Worm (Caenorhabditis elegans) whole organism, L1 larva: ENCODE measurements around the gene cutl-27.

Source experiments
- ama-1 ChIP-seq: fragments of 150-350 bp; optimal IDR thresholded peaks from 2 replicates; lab custom pipeline; 2014
- ceh-82 ChIP-seq, 3 experiments: fragments of 150-350 bp in 1 of 3; sonication (generic microtip) in 2 of 3; optimal IDR thresholded peaks; 2 replicates each; lab custom pipeline; 2014 to 2017; ENCODE audit warnings: missing biosample characterization in 3 of 3, missing genetic modification characterization in 3 of 3
- ces-1 ChIP-seq: fragments of 150-350 bp; optimal IDR thresholded peaks from 2 replicates; lab custom pipeline; 2014; ENCODE audit warnings: missing biosample characterization, missing genetic modification reagents, missing genetic modification characterization
- lin-35 ChIP-seq, 2 experiments: fragments of 150-350 bp; optimal IDR thresholded peaks; 2 replicates each; lab custom pipeline; 2014; ENCODE audit warnings: missing biosample characterization in 2 of 2, missing genetic modification characterization in 2 of 2, missing genetic modification reagents in 2 of 2
- nhr-84 ChIP-seq: sonication (generic microtip); optimal IDR thresholded peaks from 2 replicates; lab custom pipeline; 2017; ENCODE audit warnings: missing biosample characterization, missing genetic modification characterization
- sox-4 ChIP-seq: sonication (generic microtip); optimal IDR thresholded peaks from 2 replicates; lab custom pipeline; 2016; ENCODE audit warnings: missing genetic modification characterization, missing compliant biosample characterization
- sptf-1 ChIP-seq: fragments of 150-350 bp; optimal IDR thresholded peaks from 2 replicates; lab custom pipeline; 2014; ENCODE audit warnings: missing biosample characterization, missing genetic modification characterization
- tbx-2 ChIP-seq: sonication (generic microtip); optimal IDR thresholded peaks from 2 replicates; lab custom pipeline; 2016; ENCODE audit warnings: missing genetic modification characterization, missing compliant biosample characterization
- tlp-1 ChIP-seq: fragments of 150-350 bp; optimal IDR thresholded peaks from 2 replicates; lab custom pipeline; 2014; ENCODE audit warnings: missing biosample characterization, missing genetic modification characterization
- unc-30 ChIP-seq: sonication (generic microtip); optimal IDR thresholded peaks from 2 replicates; lab custom pipeline; 2017; ENCODE audit warnings: missing biosample characterization, missing genetic modification characterization
- unc-98 ChIP-seq: fragments of 200-800 bp; sonication (Bioruptor generic); IDR thresholded peaks from 2 replicates; pipeline ENCODE4 v1.3.6; 2022; ENCODE audit warnings: missing genetic modification characterization, missing compliant biosample characterization
- ztf-4 ChIP-seq: fragments of 150-350 bp; optimal IDR thresholded peaks from 2 replicates; lab custom pipeline; 2014; ENCODE audit warnings: missing biosample characterization, missing genetic modification characterization

DNA sequence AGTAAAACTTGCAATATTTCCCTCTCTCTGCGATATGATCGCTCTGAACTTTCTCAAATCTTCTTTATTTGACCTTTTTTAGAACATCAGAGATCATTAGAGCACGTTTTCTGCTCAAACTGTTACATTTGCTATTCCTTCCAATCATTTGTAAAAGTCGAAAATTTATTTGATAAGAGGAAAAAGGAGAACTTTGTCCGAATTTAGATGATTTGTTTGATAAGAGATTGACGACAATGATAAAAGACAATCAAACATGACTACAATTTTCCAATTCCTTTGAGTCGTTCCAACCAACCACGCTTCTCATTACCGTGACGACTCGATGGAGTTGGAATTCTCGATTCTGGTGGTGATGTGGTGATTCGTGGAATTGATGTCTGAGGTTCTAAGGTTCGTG is 39.5 kb downstream of the cutl-27 start:
- no peak for TF ChIP-seq unc-30 (tag; lab: Kevin White, UChicago)
- no peak for TF ChIP-seq sptf-1 (tag; lab: Kevin White, UChicago)
- TF ChIP-seq ces-1 (GFP tag; lab: Kevin White, UChicago): no peak
- TF ChIP-seq unc-98 (GFP tag; lab: Robert Waterston, UW): no peak
- no peak for TF ChIP-seq tlp-1
- no peak for TF ChIP-seq ama-1
- TF ChIP-seq ceh-82 (tag; optimal IDR thresholded peaks at IDR 0.05; lab: Kevin White, UChicago): no peak
- TF ChIP-seq tbx-2 (tag; lab: Kevin White, UChicago): no peak
- TF ChIP-seq lin-35 (GFP tag; optimal IDR thresholded peaks at IDR 0.05; lab: Kevin White, UChicago): no peak
- TF ChIP-seq nhr-84 (tag; lab: Kevin White, UChicago): no peak
- no peak for TF ChIP-seq sox-4
- no peak for TF ChIP-seq ztf-4 (tag; lab: Kevin White, UChicago)
